Worm (Caenorhabditis elegans) whole organism, young adult: ENCODE data around the gene cng-3.

ENCODE experiments used
- F49E8.2 ChIP-seq: sonication (generic microtip); optimal IDR thresholded peaks from 3 replicates; lab custom pipeline; 2017; ENCODE audit warnings: missing genetic modification characterization, mild to moderate bottlenecking, missing compliant biosample characterization, antibody characterized with exemption, moderate library complexity; ENCODE audit not compliant: insufficient read depth
- Y67H2A.10 ChIP-seq: fragments of 200-800 bp; sonication (Bioruptor generic); conservative IDR thresholded peaks from 2 replicates; pipeline ENCODE4 v1.3.6; 2022; ENCODE audit warnings: missing genetic modification reagents, missing genetic modification characterization, missing compliant biosample characterization
- ama-1 ChIP-seq, 3 experiments: fragments of 150-350 bp in 1 of 3; sonication (generic microtip) in 2 of 3; optimal IDR thresholded peaks; 2 replicates each; lab custom pipeline; 2014 to 2018; ENCODE audit warnings: missing biosample characterization in 2 of 3, missing genetic modification characterization in 2 of 3, missing genetic modification reagents in 2 of 3
- dpl-1 ChIP-seq: fragments of 150-350 bp; optimal IDR thresholded peaks from 2 replicates; lab custom pipeline; 2014; ENCODE audit warnings: missing biosample characterization, missing genetic modification reagents, missing genetic modification characterization
- gei-17 ChIP-seq: fragments of 200-800 bp; sonication (Bioruptor generic); optimal IDR thresholded peaks from 2 replicates; lab custom pipeline; 2018; ENCODE audit warnings: mild to moderate bottlenecking, missing genetic modification characterization, missing compliant biosample characterization
- madf-3 ChIP-seq: fragments of 200-800 bp; sonication (Bioruptor generic); IDR thresholded peaks from 2 replicates; pipeline ENCODE4 v1.3.6; 2022; ENCODE audit warnings: missing genetic modification reagents, missing genetic modification characterization, missing compliant biosample characterization
- madf-6 ChIP-seq: fragments of 200-800 bp; sonication (Bioruptor generic); IDR thresholded peaks from 2 replicates; pipeline ENCODE4 v1.3.6; 2022; ENCODE audit warnings: missing genetic modification reagents, missing genetic modification characterization, missing compliant biosample characterization
- tlf-1 ChIP-seq: fragments of 200-800 bp; sonication (Bioruptor generic); optimal IDR thresholded peaks from 2 replicates; lab custom pipeline; 2018; ENCODE audit warnings: mild to moderate bottlenecking, missing genetic modification characterization, missing compliant biosample characterization
- unc-62 ChIP-seq: fragments of 150-350 bp; optimal IDR thresholded peaks from 2 replicates; lab custom pipeline; 2014; ENCODE audit warnings: missing biosample characterization, missing genetic modification reagents, missing genetic modification characterization

DNA sequence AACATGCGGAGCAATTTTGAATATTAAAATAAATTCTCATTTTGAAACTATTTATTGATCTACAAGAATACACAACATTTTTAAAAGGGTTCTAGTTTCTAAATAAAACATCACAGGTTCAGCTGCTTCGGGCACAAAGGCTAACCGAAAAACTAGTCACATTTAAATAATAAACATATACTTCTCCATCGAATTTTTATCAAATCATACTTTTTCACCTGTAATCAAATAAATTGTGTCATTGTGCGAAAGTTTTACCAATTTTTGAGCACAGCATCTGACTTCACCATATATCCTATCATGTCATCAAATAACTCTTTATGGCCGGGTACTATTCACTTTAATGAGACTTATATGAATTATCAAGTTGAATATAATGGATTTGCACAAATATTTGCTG lies 9.5 kb upstream of the cng-3 start, which contains the start of gene sru-6:
- no peak for TF ChIP-seq unc-62
- TF ChIP-seq F49E8.2 (tag; lab: Kevin White, UChicago), result no peak
- TF ChIP-seq Y67H2A.10, result no peak
- TF ChIP-seq gei-17, result no peak
- no peak for TF ChIP-seq madf-3 (GFP tag; lab: Robert Waterston, UW)
- no peak for TF ChIP-seq dpl-1 (GFP tag; lab: Kevin White, UChicago)
- TF ChIP-seq ama-1 (optimal IDR thresholded peaks at IDR 0.05; lab: Kevin White, UChicago), result no peak
- no peak for TF ChIP-seq ama-1 (GFP tag; optimal IDR thresholded peaks at IDR 0.05; lab: Kevin White, UChicago)
- TF ChIP-seq madf-6 (GFP tag; lab: Robert Waterston, UW), result no peak
- TF ChIP-seq tlf-1 (GFP tag; lab: Kevin White, UChicago), result no peak
